Worm (Caenorhabditis elegans) whole organism, young adult: ENCODE measurements around the gene nhr-198.

ENCODE experiments used
- F33H1.4 ChIP-seq: fragments of 200-800 bp; sonication (Bioruptor generic); IDR thresholded peaks from 2 replicates; pipeline ENCODE4 v1.3.6; 2022; ENCODE audit warnings: missing genetic modification reagents, missing genetic modification characterization, missing compliant biosample characterization
- T07F8.4 ChIP-seq: sonication (generic microtip); optimal IDR thresholded peaks from 2 replicates; lab custom pipeline; 2016; ENCODE audit warnings: mild to moderate bottlenecking, missing genetic modification characterization, moderate library complexity, missing compliant biosample characterization
- T26A5.8 ChIP-seq: sonication (generic microtip); optimal IDR thresholded peaks from 2 replicates; lab custom pipeline; 2016; ENCODE audit warnings: missing genetic modification characterization, missing compliant biosample characterization
- atf-7 ChIP-seq: sonication (generic microtip); optimal IDR thresholded peaks from 2 replicates; lab custom pipeline; 2017; ENCODE audit warnings: mild to moderate bottlenecking, missing genetic modification characterization, missing compliant biosample characterization
- athp-1 ChIP-seq: sonication (generic microtip); optimal IDR thresholded peaks from 2 replicates; lab custom pipeline; 2017; ENCODE audit warnings: mild to moderate bottlenecking, missing genetic modification characterization, missing compliant biosample characterization
- attf-5 ChIP-seq: fragments of 200-800 bp; sonication (Bioruptor generic); optimal IDR thresholded peaks from 2 replicates; lab custom pipeline; 2018; ENCODE audit warnings: mild to moderate bottlenecking, missing genetic modification characterization, missing compliant biosample characterization
- attf-6 ChIP-seq: fragments of 200-800 bp; sonication (Bioruptor generic); IDR thresholded peaks from 2 replicates; pipeline ENCODE4 v1.3.6; 2022; ENCODE audit warnings: missing genetic modification reagents, missing genetic modification characterization, missing compliant biosample characterization
- bed-2 ChIP-seq: fragments of 200-800 bp; sonication (Bioruptor generic); IDR thresholded peaks from 2 replicates; pipeline ENCODE4 v1.3.6; 2022; ENCODE audit warnings: missing genetic modification reagents, missing genetic modification characterization, missing compliant biosample characterization
- cebp-1 ChIP-seq, 2 experiments: fragments of 200-800 bp in 1 of 2; sonication (Bioruptor generic) in 1 of 2; sonication (generic microtip) in 1 of 2; IDR thresholded peaks in 1 of 2; optimal IDR thresholded peaks in 1 of 2; 2 replicates each; pipeline versions ENCODE4 v1.3.6 to Lab custom; 2017 to 2022; ENCODE audit warnings: missing compliant biosample characterization in 2 of 2, missing genetic modification characterization in 2 of 2, mild to moderate bottlenecking in 1 of 2, missing genetic modification reagents in 1 of 2, moderate library complexity in 1 of 2
- ceh-27 ChIP-seq: fragments of 200-800 bp; sonication (Bioruptor generic); optimal IDR thresholded peaks from 2 replicates; lab custom pipeline; 2018; ENCODE audit warnings: mild to moderate bottlenecking, missing genetic modification characterization, moderate library complexity, missing compliant biosample characterization
- ceh-58 ChIP-seq: fragments of 200-800 bp; sonication (Bioruptor generic); IDR thresholded peaks from 2 replicates; pipeline ENCODE4 v1.3.6; 2022; ENCODE audit warnings: missing genetic modification characterization, missing compliant biosample characterization
- die-1 ChIP-seq: sonication (generic microtip); optimal IDR thresholded peaks from 2 replicates; lab custom pipeline; 2016; ENCODE audit warnings: missing genotype, mild to moderate bottlenecking, missing genetic modification characterization, missing compliant biosample characterization
- dox-1 ChIP-seq: fragments of 200-800 bp; sonication (Bioruptor generic); IDR thresholded peaks from 2 replicates; pipeline ENCODE4 v1.3.6; 2022; ENCODE audit warnings: missing genetic modification reagents, missing genetic modification characterization, missing compliant biosample characterization
- hmg-1.2 ChIP-seq: fragments of 200-800 bp; sonication (Bioruptor generic); IDR thresholded peaks from 2 replicates; pipeline ENCODE4 v1.3.6; 2022; ENCODE audit warnings: missing genetic modification reagents, missing genetic modification characterization, missing compliant biosample characterization
- let-607 ChIP-seq, 2 experiments: fragments of 200-800 bp in 1 of 2; sonication (Bioruptor generic) in 1 of 2; sonication (generic microtip) in 1 of 2; optimal IDR thresholded peaks; 2 replicates each; lab custom pipeline; 2016 to 2018; ENCODE audit warnings: mild to moderate bottlenecking in 2 of 2, missing compliant biosample characterization in 2 of 2, missing genetic modification characterization in 2 of 2, moderate library complexity in 2 of 2, missing genotype in 1 of 2
- lin-54 ChIP-seq: fragments of 200-800 bp; sonication (Bioruptor generic); optimal IDR thresholded peaks from 2 replicates; lab custom pipeline; 2018; ENCODE audit warnings: mild to moderate bottlenecking, missing genetic modification characterization, missing compliant biosample characterization
- lir-1 ChIP-seq: fragments of 200-800 bp; sonication (Bioruptor generic); conservative IDR thresholded peaks from 2 replicates; pipeline ENCODE4 v1.3.6; 2022; ENCODE audit warnings: missing genetic modification reagents, missing genetic modification characterization, missing compliant biosample characterization
- lsl-1 ChIP-seq: fragments of 200-800 bp; sonication (Bioruptor generic); optimal IDR thresholded peaks from 2 replicates; lab custom pipeline; 2018; ENCODE audit warnings: mild to moderate bottlenecking, missing genetic modification characterization, moderate library complexity, missing compliant biosample characterization
- madf-10 ChIP-seq: sonication (generic microtip); optimal IDR thresholded peaks from 2 replicates; lab custom pipeline; 2016; ENCODE audit warnings: mild to moderate bottlenecking, missing genetic modification characterization, missing compliant biosample characterization
- madf-3 ChIP-seq: fragments of 200-800 bp; sonication (Bioruptor generic); IDR thresholded peaks from 2 replicates; pipeline ENCODE4 v1.3.6; 2022; ENCODE audit warnings: missing genetic modification reagents, missing genetic modification characterization, missing compliant biosample characterization
- madf-6 ChIP-seq: fragments of 200-800 bp; sonication (Bioruptor generic); IDR thresholded peaks from 2 replicates; pipeline ENCODE4 v1.3.6; 2022; ENCODE audit warnings: missing genetic modification reagents, missing genetic modification characterization, missing compliant biosample characterization
- mes-4 ChIP-seq: sonication (generic microtip); optimal IDR thresholded peaks from 2 replicates; lab custom pipeline; 2016; ENCODE audit warnings: missing genotype, missing genetic modification characterization, missing compliant biosample characterization
- nfya-1 ChIP-seq: sonication (generic microtip); optimal IDR thresholded peaks from 2 replicates; lab custom pipeline; 2017; ENCODE audit warnings: antibody characterized with exemption, missing compliant biosample characterization, missing genetic modification characterization, borderline replicate concordance; ENCODE audit not compliant: insufficient read depth
- nfya-2 ChIP-seq: fragments of 200-800 bp; sonication (Bioruptor generic); IDR thresholded peaks from 2 replicates; pipeline ENCODE4 v1.3.6; 2022; ENCODE audit warnings: missing genetic modification reagents, missing genetic modification characterization, missing compliant biosample characterization
- nfyb-1 ChIP-seq: fragments of 200-800 bp; sonication (Bioruptor generic); IDR thresholded peaks from 2 replicates; pipeline ENCODE4 v1.3.6; 2022; ENCODE audit warnings: missing genetic modification reagents, missing genetic modification characterization, missing compliant biosample characterization
- nhr-80 ChIP-seq: sonication (generic microtip); optimal IDR thresholded peaks from 2 replicates; lab custom pipeline; 2016; ENCODE audit warnings: missing genetic modification characterization, missing compliant biosample characterization
- pha-4 ChIP-seq: fragments of 150-350 bp; sonication (generic microtip); optimal IDR thresholded peaks from 2 replicates; lab custom pipeline; 2014; ENCODE audit warnings: missing biosample characterization, missing genetic modification reagents, missing genetic modification characterization
- repo-1 ChIP-seq: sonication (generic microtip); optimal IDR thresholded peaks from 2 replicates; lab custom pipeline; 2017; ENCODE audit warnings: mild to moderate bottlenecking, missing genetic modification characterization, missing compliant biosample characterization
- rpc-1 ChIP-seq, 2 experiments: fragments of 150-350 bp in 1 of 2; sonication (generic microtip) in 1 of 2; optimal IDR thresholded peaks; 2 replicates each; lab custom pipeline; 2014 to 2018; ENCODE audit warnings: missing biosample characterization in 1 of 2, missing genetic modification characterization in 1 of 2, missing genetic modification reagents in 1 of 2, missing genotype in 1 of 2
- snpc-1.1 ChIP-seq: sonication (generic microtip); optimal IDR thresholded peaks from 2 replicates; lab custom pipeline; 2017; ENCODE audit warnings: missing genetic modification characterization, mild to moderate bottlenecking, missing compliant biosample characterization, antibody characterized with exemption, moderate library complexity, missing genotype, missing genetic modification reagents; ENCODE audit not compliant: insufficient read depth
- sptf-2 ChIP-seq: fragments of 200-800 bp; sonication (Bioruptor generic); optimal IDR thresholded peaks from 2 replicates; lab custom pipeline; 2018; ENCODE audit warnings: mild to moderate bottlenecking, missing genetic modification characterization, missing compliant biosample characterization
- tbp1 ChIP-seq: fragments of 200-800 bp; sonication (Bioruptor generic); optimal IDR thresholded peaks from 2 replicates; lab custom pipeline; 2018; ENCODE audit warnings: mild to moderate bottlenecking, missing genetic modification characterization, missing compliant biosample characterization
- unc-62 ChIP-seq: fragments of 150-350 bp; optimal IDR thresholded peaks from 2 replicates; lab custom pipeline; 2014; ENCODE audit warnings: missing biosample characterization, missing genetic modification reagents, missing genetic modification characterization
- ztf-22 ChIP-seq: fragments of 200-800 bp; sonication (Bioruptor generic); optimal IDR thresholded peaks from 2 replicates; lab custom pipeline; 2018; ENCODE audit warnings: mild to moderate bottlenecking, missing genetic modification characterization, moderate library complexity, missing compliant biosample characterization
- ztf-25 ChIP-seq: fragments of 200-800 bp; sonication (Bioruptor generic); IDR thresholded peaks from 2 replicates; pipeline ENCODE4 v1.3.6; 2022; ENCODE audit warnings: missing genetic modification reagents, missing genetic modification characterization, missing compliant biosample characterization

nhr-198 gene

ce11 chrV:15664053-15664661 is 29.6 kb upstream of the nhr-198 start:
- TF ChIP-seq hmg-1.2 (GFP tag; lab: Robert Waterston, UW), result peak; percentile 40; the same call in 1 of the 2 replicates
- TF ChIP-seq repo-1 (tag; lab: Kevin White, UChicago), result no peak
- TF ChIP-seq attf-5 (GFP tag; lab: Kevin White, UChicago), result peak; percentile 33
- TF ChIP-seq nfya-1 (tag; lab: Kevin White, UChicago), result no peak
- TF ChIP-seq ceh-58 (GFP tag; lab: Robert Waterston, UW), result no peak
- TF ChIP-seq bed-2 (GFP tag; lab: Robert Waterston, UW), result no peak
- TF ChIP-seq let-607 (tag; optimal IDR thresholded peaks at IDR 0.05; lab: Kevin White, UChicago), result no peak
- TF ChIP-seq T26A5.8 (tag; lab: Kevin White, UChicago), result no peak
- TF ChIP-seq cebp-1 (GFP tag; IDR thresholded peaks at IDR 0.05; lab: Robert Waterston, UW), result no peak
- peak; percentile 70 for TF ChIP-seq cebp-1 (tag; optimal IDR thresholded peaks at IDR 0.05; lab: Kevin White, UChicago)
- TF ChIP-seq lsl-1 (GFP tag; lab: Kevin White, UChicago), result no peak
- no peak for TF ChIP-seq attf-6
- TF ChIP-seq rpc-1 (optimal IDR thresholded peaks at IDR 0.05; lab: Kevin White, UChicago), result no peak
- no peak for TF ChIP-seq rpc-1 (tag; optimal IDR thresholded peaks at IDR 0.05; lab: Kevin White, UChicago)
- TF ChIP-seq sptf-2 (GFP tag; lab: Kevin White, UChicago), result no peak
- TF ChIP-seq die-1 (tag; lab: Kevin White, UChicago), result no peak
- TF ChIP-seq ztf-25 (GFP tag; lab: Robert Waterston, UW), result no peak
- TF ChIP-seq madf-10 (tag; lab: Kevin White, UChicago), result no peak
- TF ChIP-seq nhr-80 (tag; lab: Kevin White, UChicago), result peak; percentile 45
- TF ChIP-seq athp-1 (tag; lab: Kevin White, UChicago), result no peak
- no peak for TF ChIP-seq nfya-2 (GFP tag; lab: Robert Waterston, UW)
- 0 out of 2 replicates have a peak, but pooled peaks have one; percentile 26 for TF ChIP-seq dox-1

- TF ChIP-seq madf-6 (GFP tag; lab: Robert Waterston, UW) (no peak), ceh-27 (GFP tag; lab: Kevin White, UChicago) (no peak), atf-7 (tag; lab: Kevin White, UChicago) (peak; percentile 64), nfyb-1 (GFP tag; lab: Robert Waterston, UW) (0 out of 2 replicates have a peak, but pooled peaks have one; percentile 11), let-607 (tag; optimal IDR thresholded peaks at IDR 0.05; lab: Kevin White, UChicago) (peak in 1 of 2 experiments; percentile 63), ztf-25 (GFP tag; lab: Robert Waterston, UW) (no peak), ztf-22 (peak; percentile 46), cebp-1 (GFP tag; IDR thresholded peaks at IDR 0.05; lab: Robert Waterston, UW) (peak; percentile 47; the same call in 1 of the 2 replicates), cebp-1 (tag; optimal IDR thresholded peaks at IDR 0.05; lab: Kevin White, UChicago) (no peak), tbp1 (GFP tag; lab: Kevin White, UChicago) (peak; percentile 25), rpc-1 (optimal IDR thresholded peaks at IDR 0.05; lab: Kevin White, UChicago) (no peak), rpc-1 (tag; optimal IDR thresholded peaks at IDR 0.05; lab: Kevin White, UChicago) (no peak), madf-3 (GFP tag; lab: Robert Waterston, UW) (no peak), pha-4 (tag; lab: Kevin White, UChicago) (peak; percentile 72), mes-4 (tag; lab: Kevin White, UChicago) (no peak), lin-54 (no peak), T07F8.4 (tag; lab: Kevin White, UChicago) (no peak), unc-62 (GFP tag; lab: Kevin White, UChicago) (peak; percentile 20), snpc-1.1 (no peak), nhr-80 (tag; lab: Kevin White, UChicago) (peak; percentile 96), F33H1.4 (GFP tag; lab: Robert Waterston, UW) (no peak), dox-1 (0 out of 2 replicates have a peak, but pooled peaks have one; percentile 49), lir-1 (GFP tag; lab: Robert Waterston, UW) (0 out of 2 replicates have a peak, but pooled peaks have one; percentile 11)
These were observed 27.1 kb upstream of the nhr-198 start for ce11 chrV:15666718-15667117.
